Fruit fly (Drosophila melanogaster) whole organism, embryonic: ENCODE measurements around the gene Fbw5.

Source experiments
- Blimp-1 ChIP-seq: fragments of 200-800 bp; sonication (Bioruptor generic); optimal IDR thresholded peaks from 3 replicates; lab custom pipeline; 2018; ENCODE audit warnings: missing biosample characterization, missing genetic modification characterization, mild to moderate bottlenecking, moderate library complexity, missing genetic modification reagents
- CG10274 ChIP-seq: fragments of 200-800 bp; sonication (Bioruptor generic); optimal IDR thresholded peaks from 3 replicates; lab custom pipeline; 2017; ENCODE audit warnings: missing biosample characterization, mild to moderate bottlenecking, missing genetic modification characterization
- CG11093 ChIP-seq: fragments of 200-800 bp; sonication (Bioruptor generic); IDR thresholded peaks from 3 replicates; pipeline ENCODE4 v1.3.6; 2022; ENCODE audit warnings: missing biosample characterization, missing genetic modification characterization
- CG11723 ChIP-seq: fragments of 200-800 bp; sonication (Bioruptor generic); optimal IDR thresholded peaks from 2 replicates; lab custom pipeline; 2017; ENCODE audit warnings: missing biosample characterization, mild to moderate bottlenecking, missing genetic modification characterization
- CG12104 ChIP-seq: fragments of 200-800 bp; sonication (Bioruptor generic); optimal IDR thresholded peaks from 3 replicates; lab custom pipeline; 2016; ENCODE audit warnings: missing biosample characterization, missing genetic modification characterization
- CG12155 ChIP-seq: fragments of 200-800 bp; sonication (Bioruptor generic); optimal IDR thresholded peaks from 3 replicates; lab custom pipeline; 2016; ENCODE audit warnings: missing biosample characterization, missing genetic modification characterization
- CG13624 ChIP-seq: fragments of 200-800 bp; sonication (Bioruptor generic); optimal IDR thresholded peaks from 2 replicates; lab custom pipeline; 2016; ENCODE audit warnings: missing biosample characterization, missing genetic modification characterization
- CG14965 ChIP-seq: fragments of 200-800 bp; sonication (Bioruptor generic); optimal IDR thresholded peaks from 2 replicates; lab custom pipeline; 2016; ENCODE audit warnings: missing biosample characterization, missing genetic modification characterization, borderline replicate concordance
- CG15269 ChIP-seq: fragments of 200-800 bp; sonication (Bioruptor generic); optimal IDR thresholded peaks from 2 replicates; lab custom pipeline; 2018; ENCODE audit warnings: missing biosample characterization, mild to moderate bottlenecking, missing genetic modification characterization, moderate library complexity
- CG16863 ChIP-seq: fragments of 200-800 bp; sonication (Bioruptor generic); optimal IDR thresholded peaks from 3 replicates; lab custom pipeline; 2016; ENCODE audit warnings: missing biosample characterization, missing genetic modification characterization
- CG17829 ChIP-seq: fragments of 200-800 bp; optimal IDR thresholded peaks from 2 replicates; lab custom pipeline; 2019; ENCODE audit warnings: missing biosample characterization, mild to moderate bottlenecking, missing genetic modification characterization, moderate library complexity
- CG2120 ChIP-seq: fragments of 200-800 bp; sonication (Bioruptor generic); optimal IDR thresholded peaks from 3 replicates; lab custom pipeline; 2016; ENCODE audit warnings: missing biosample characterization, missing genetic modification characterization
- CG2678 ChIP-seq: fragments of 200-800 bp; sonication (Bioruptor generic); optimal IDR thresholded peaks from 3 replicates; lab custom pipeline; 2019; ENCODE audit warnings: missing biosample characterization, mild to moderate bottlenecking, missing genetic modification characterization, moderate library complexity
- CG43689 ChIP-seq: fragments of 200-800 bp; sonication (Bioruptor generic); IDR thresholded peaks from 2 replicates; pipeline ENCODE4 v1.3.6; 2022; ENCODE audit warnings: missing biosample characterization, missing genetic modification characterization
- CG6175 ChIP-seq: fragments of 200-800 bp; sonication (Bioruptor generic); IDR thresholded peaks from 3 replicates; pipeline ENCODE4 v1.3.6; 2022; ENCODE audit warnings: missing biosample characterization, missing genetic modification characterization
- CG7786 ChIP-seq: fragments of 200-800 bp; sonication (Bioruptor generic); optimal IDR thresholded peaks from 2 replicates; lab custom pipeline; 2016; ENCODE audit warnings: missing biosample characterization, missing genetic modification characterization
- CG7987 ChIP-seq: fragments of 200-800 bp; sonication (Bioruptor generic); optimal IDR thresholded peaks from 2 replicates; lab custom pipeline; 2018; ENCODE audit warnings: missing biosample characterization, mild to moderate bottlenecking, missing genetic modification characterization, moderate library complexity
- CG8924 ChIP-seq: fragments of 200-800 bp; optimal IDR thresholded peaks from 3 replicates; lab custom pipeline; 2019; ENCODE audit warnings: missing biosample characterization, mild to moderate bottlenecking, missing genetic modification characterization, moderate library complexity
- CG9797 ChIP-seq: fragments of 200-800 bp; sonication (Bioruptor generic); optimal IDR thresholded peaks from 3 replicates; lab custom pipeline; 2018; ENCODE audit warnings: missing biosample characterization, mild to moderate bottlenecking, missing genetic modification characterization
- CG9876 ChIP-seq: fragments of 200-800 bp; sonication (Bioruptor generic); optimal IDR thresholded peaks from 2 replicates; lab custom pipeline; 2016; ENCODE audit warnings: missing biosample characterization, missing genetic modification characterization
- CoRest ChIP-seq: fragments of 200-800 bp; sonication (Bioruptor generic); optimal IDR thresholded peaks from 3 replicates; lab custom pipeline; 2018; ENCODE audit warnings: missing biosample characterization, mild to moderate bottlenecking, missing genetic modification characterization, moderate library complexity
- Dbx ChIP-seq: fragments of 200-800 bp; sonication (Bioruptor generic); IDR thresholded peaks from 3 replicates; pipeline ENCODE4 v1.3.6; 2022; ENCODE audit warnings: missing biosample characterization, missing genetic modification characterization
- Fer2 ChIP-seq: fragments of 200-800 bp; sonication (Bioruptor generic); optimal IDR thresholded peaks from 2 replicates; lab custom pipeline; 2018; ENCODE audit warnings: missing biosample characterization, mild to moderate bottlenecking, missing genetic modification characterization, moderate library complexity
- Hr3 ChIP-seq: fragments of 200-800 bp; sonication (Bioruptor generic); optimal IDR thresholded peaks from 3 replicates; lab custom pipeline; 2016; ENCODE audit warnings: missing biosample characterization, missing genetic modification characterization
- Lim3 ChIP-seq: fragments of 200-800 bp; sonication (Bioruptor generic); IDR thresholded peaks from 2 replicates; pipeline ENCODE4 v1.3.6; 2022; ENCODE audit warnings: missing biosample characterization, missing genetic modification characterization
- Max ChIP-seq: fragments of 200-800 bp; sonication (Bioruptor generic); optimal IDR thresholded peaks from 2 replicates; lab custom pipeline; 2016; ENCODE audit warnings: missing biosample characterization, mild to moderate bottlenecking, missing genetic modification characterization
- Nf-YA ChIP-seq: fragments of 200-800 bp; sonication (Bioruptor generic); IDR thresholded peaks from 2 replicates; pipeline ENCODE4 v1.3.6; 2022; ENCODE audit warnings: missing biosample characterization, missing genetic modification characterization
- NfI ChIP-seq: fragments of 200-800 bp; sonication (Bioruptor generic); optimal IDR thresholded peaks from 3 replicates; lab custom pipeline; 2018; ENCODE audit warnings: missing biosample characterization, mild to moderate bottlenecking, missing genetic modification characterization, moderate library complexity
- Oli ChIP-seq: fragments of 200-800 bp; sonication (Bioruptor generic); optimal IDR thresholded peaks from 2 replicates; lab custom pipeline; 2018; ENCODE audit warnings: missing biosample characterization, mild to moderate bottlenecking, missing genetic modification characterization, moderate library complexity
- Side ChIP-seq: fragments of 200-800 bp; sonication (Bioruptor generic); optimal IDR thresholded peaks from 2 replicates; lab custom pipeline; 2016; ENCODE audit warnings: missing biosample characterization, missing genetic modification characterization
- Usf ChIP-seq: fragments of 200-800 bp; sonication (Bioruptor generic); optimal IDR thresholded peaks from 2 replicates; lab custom pipeline; 2017; ENCODE audit warnings: missing genotype, missing biosample characterization, missing genetic modification characterization
- YL-1 ChIP-seq: fragments of 200-800 bp; sonication (Bioruptor generic); optimal IDR thresholded peaks from 3 replicates; lab custom pipeline; 2017; ENCODE audit warnings: missing biosample characterization, mild to moderate bottlenecking, missing genetic modification characterization
- ara ChIP-seq: fragments of 200-800 bp; sonication (Bioruptor generic); IDR thresholded peaks from 2 replicates; pipeline ENCODE4 v1.3.6; 2022; ENCODE audit warnings: missing biosample characterization, missing genetic modification characterization
- btn ChIP-seq: fragments of 200-800 bp; sonication (Bioruptor generic); optimal IDR thresholded peaks from 2 replicates; lab custom pipeline; 2016; ENCODE audit warnings: missing biosample characterization, missing genetic modification characterization
- cas ChIP-seq: fragments of 200-800 bp; sonication (Bioruptor generic); IDR thresholded peaks from 2 replicates; pipeline ENCODE4 v1.3.6; 2022; ENCODE audit warnings: missing biosample characterization, missing genetic modification characterization
- chif ChIP-seq, 2 experiments: fragments of 200-800 bp; sonication (Bioruptor generic); optimal IDR thresholded peaks; 3 replicates each; lab custom pipeline; 2016; ENCODE audit warnings: missing biosample characterization in 2 of 2, missing genetic modification characterization in 2 of 2
- dan ChIP-seq: fragments of 200-800 bp; sonication (Bioruptor generic); IDR thresholded peaks from 2 replicates; pipeline ENCODE4 v1.3.6; 2022; ENCODE audit warnings: missing biosample characterization, missing genetic modification characterization
- fu2 ChIP-seq: fragments of 200-800 bp; sonication (Bioruptor generic); optimal IDR thresholded peaks from 2 replicates; lab custom pipeline; 2016; ENCODE audit warnings: missing biosample characterization, missing genetic modification characterization
- lov ChIP-seq, 2 experiments: fragments of 200-800 bp in 1 of 2; fragments of >200 bp in 1 of 2; sonication (Bioruptor generic) in 1 of 2; IDR thresholded peaks in 1 of 2; optimal IDR thresholded peaks in 1 of 2; 2 replicates in 1 of 2; 3 replicates in 1 of 2; pipeline versions ENCODE4 v1.3.6 to Lab custom; 2017 to 2022; ENCODE audit warnings: missing biosample characterization in 1 of 2, missing genetic modification characterization in 1 of 2
- luna ChIP-seq: fragments of 200-800 bp; sonication (Bioruptor generic); optimal IDR thresholded peaks from 2 replicates; lab custom pipeline; 2016; ENCODE audit warnings: missing biosample characterization, missing genetic modification characterization
- maf-S ChIP-seq: fragments of 200-800 bp; sonication (Bioruptor generic); optimal IDR thresholded peaks from 2 replicates; lab custom pipeline; 2016; ENCODE audit warnings: missing biosample characterization, missing genetic modification characterization
- nau ChIP-seq: fragments of 200-800 bp; sonication (Bioruptor generic); optimal IDR thresholded peaks from 3 replicates; lab custom pipeline; 2017; ENCODE audit warnings: missing biosample characterization, mild to moderate bottlenecking, missing genetic modification characterization, missing genetic modification reagents
- pita ChIP-seq: fragments of 200-800 bp; sonication (Bioruptor generic); optimal IDR thresholded peaks from 2 replicates; lab custom pipeline; 2017; ENCODE audit warnings: missing biosample characterization, mild to moderate bottlenecking, missing genetic modification characterization
- sna ChIP-seq: fragments of 200-800 bp; sonication (Bioruptor generic); IDR thresholded peaks from 2 replicates; pipeline ENCODE4 v1.3.6; 2022; ENCODE audit warnings: missing biosample characterization, missing genetic modification characterization; ENCODE audit not compliant: partially characterized antibody
- tin ChIP-seq: fragments of 200-800 bp; sonication (Bioruptor generic); optimal IDR thresholded peaks from 3 replicates; lab custom pipeline; 2016; ENCODE audit warnings: missing biosample characterization, missing genetic modification characterization
- ttk ChIP-seq: fragments of 200-800 bp; sonication (Bioruptor generic); IDR thresholded peaks from 2 replicates; pipeline ENCODE4 v2.1.2; 2022; ENCODE audit warnings: missing biosample characterization, missing genetic modification characterization
- unc-4 ChIP-seq: fragments of 200-800 bp; sonication (Bioruptor generic); IDR thresholded peaks from 2 replicates; pipeline ENCODE4 v1.3.6; 2022; ENCODE audit warnings: missing biosample characterization, missing genetic modification characterization; ENCODE audit not compliant: partially characterized antibody
- usp ChIP-seq: fragments of >200 bp; optimal IDR thresholded peaks from 2 replicates; lab custom pipeline; 2017; ENCODE audit warnings: missing biosample characterization, missing genetic modification characterization
- wor ChIP-seq: fragments of 200-800 bp; sonication (Bioruptor generic); IDR thresholded peaks from 2 replicates; pipeline ENCODE4 v1.3.6; 2022; ENCODE audit warnings: missing biosample characterization, missing genetic modification characterization

Gene Fbw5

DNA sequence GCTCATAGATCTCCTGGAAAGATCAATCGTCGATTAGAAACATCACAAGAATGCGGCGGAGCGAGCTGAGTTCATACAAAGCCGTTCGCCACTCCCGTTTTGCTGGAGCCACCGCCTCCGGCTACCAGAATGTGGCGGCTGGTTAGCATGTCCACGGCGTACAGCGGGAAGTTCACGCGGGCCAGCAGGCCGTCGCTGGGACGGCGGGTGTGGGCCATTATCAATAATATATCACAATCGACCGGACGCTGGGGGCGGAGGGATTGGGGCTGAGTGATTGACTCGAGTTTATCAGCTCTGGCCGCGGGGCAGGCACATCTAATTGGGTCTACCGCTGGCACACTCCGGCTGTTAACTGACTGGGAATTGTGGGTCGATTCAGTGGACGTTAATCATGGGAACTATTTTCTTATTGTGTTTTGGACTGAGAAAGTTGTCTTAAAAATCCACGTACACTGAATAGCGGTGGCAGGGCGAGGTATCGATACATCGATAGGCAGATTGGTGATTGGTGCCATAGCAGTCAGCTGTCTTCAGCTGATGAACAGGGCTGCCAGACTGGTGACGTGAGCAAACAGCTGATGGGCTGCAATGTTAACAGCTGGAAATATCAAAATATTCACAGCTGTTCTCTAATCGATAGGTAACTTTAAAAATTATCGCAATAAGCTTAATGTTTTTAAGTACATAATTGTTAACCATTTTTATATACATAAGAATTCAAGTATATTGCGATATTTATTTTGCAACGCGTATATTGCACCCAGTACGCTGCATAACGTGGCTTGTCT lies 32.9 kb upstream of the Fbw5 start, which contains the start of gene CG9175 (continued):
- TF ChIP-seq CG11093 (GFP tag; lab: Robert Waterston, UW) (no peak), Blimp-1 (GFP tag; lab: Kevin White, UChicago) (peak; percentile 22), Lim3 (no peak), CG11723 (no peak), unc-4 (GFP tag; lab: Robert Waterston, UW) (peak; percentile 99), tin (peak; percentile 33), Fer2 (tag; lab: Kevin White, UChicago) (no peak), CG7786 (GFP tag; lab: Kevin White, UChicago) (no peak), maf-S (GFP tag; lab: Kevin White, UChicago) (no peak), CG16863 (GFP tag; lab: Kevin White, UChicago) (no peak), CG17829 (tag; lab: Kevin White, UChicago) (peak; percentile 74), wor (GFP tag; lab: Robert Waterston, UW) (no peak), sna (GFP tag; lab: Robert Waterston, UW) (peak; percentile 96), cas (GFP tag; lab: Robert Waterston, UW) (peak; percentile 58; the same call in 1 of the 2 replicates), CG6175 (GFP tag; lab: Robert Waterston, UW) (no peak), Hr3 (GFP tag; lab: Kevin White, UChicago) (peak; percentile 5), NfI (GFP tag; lab: Kevin White, UChicago) (peak; percentile 56), Dbx (peak; percentile 56; the same call in 2 of the 3 replicates), CG7987 (no peak), Usf (GFP tag; lab: Kevin White, UChicago) (no peak), CoRest (tag; lab: Kevin White, UChicago) (peak; percentile 33), CG9797 (GFP tag; lab: Kevin White, UChicago) (peak; percentile 57), nau (peak; percentile 17), CG10274 (GFP tag; lab: Kevin White, UChicago) (no peak), CG12104 (GFP tag; lab: Kevin White, UChicago) (peak; percentile 15), ara (GFP tag; lab: Robert Waterston, UW) (no peak), Oli (tag; lab: Kevin White, UChicago) (no peak), Side (GFP tag; lab: Kevin White, UChicago) (peak; percentile 31), CG43689 (GFP tag; lab: Robert Waterston, UW) (no peak), CG14965 (no peak), CG8924 (tag; lab: Kevin White, UChicago) (peak; percentile 72), usp (no peak), YL-1 (GFP tag; lab: Kevin White, UChicago) (peak; percentile 94), CG9876 (GFP tag; lab: Kevin White, UChicago) (no peak), CG2678 (peak; percentile 36), btn (GFP tag; lab: Kevin White, UChicago) (no peak), luna (GFP tag; lab: Kevin White, UChicago) (peak; percentile 5), Max (GFP tag; lab: Kevin White, UChicago) (no peak), Nf-YA (no peak), CG15269 (tag; lab: Kevin White, UChicago) (no peak), lov (optimal IDR thresholded peaks at IDR 0.05; lab: Kevin White, UChicago) (no peak), lov (GFP tag; IDR thresholded peaks at IDR 0.05; lab: Robert Waterston, UW) (no peak), chif (GFP tag; optimal IDR thresholded peaks at IDR 0.05; lab: Kevin White, UChicago) (peak in 1 of 2 experiments; percentile 49), pita (GFP tag; lab: Kevin White, UChicago) (no peak), CG2120 (GFP tag; lab: Kevin White, UChicago) (peak; percentile 61), dan (no peak), CG13624 (GFP tag; lab: Kevin White, UChicago) (peak; percentile 68), fu2 (no peak), CG12155 (GFP tag; lab: Kevin White, UChicago) (peak; percentile 33), ttk (GFP tag; lab: Robert Waterston, UW) (no peak)
